Fruit fly (Drosophila melanogaster): ENCODE measurements around the gene aub.

aub gene

dm6 chr2L:10987370-10987853 is 13.9 kb downstream of the aub start, which contains the start of the genes piwi and CG12253 (continued):
- TF ChIP-seq CG1602 (GFP tag; optimal IDR thresholded peaks at IDR 0.05): peak; percentile 79
- peak; percentile 74 for TF ChIP-seq az2 (GFP tag; optimal IDR thresholded peaks at IDR 0.05)
- TF ChIP-seq CG10274 (GFP tag; optimal IDR thresholded peaks at IDR 0.05): no peak
- no peak for TF ChIP-seq CG6175 (GFP tag; IDR thresholded peaks at IDR 0.05)
- TF ChIP-seq CG4617 (GFP tag; optimal IDR thresholded peaks at IDR 0.05; ENCODE audit: borderline replicate concordance): peak; percentile 27
- no peak for TF ChIP-seq jumu (GFP tag; optimal IDR thresholded peaks at IDR 0.05)
- no peak for TF ChIP-seq Dip2 (GFP tag; IDR thresholded peaks at IDR 0.05)
- TF ChIP-seq lov (optimal IDR thresholded peaks at IDR 0.05): no peak
- TF ChIP-seq lov (GFP tag; IDR thresholded peaks at IDR 0.05): no peak
- TF ChIP-seq luna (GFP tag; optimal IDR thresholded peaks at IDR 0.05): no peak
- peak; percentile 69 for TF ChIP-seq CG12155 (GFP tag; optimal IDR thresholded peaks at IDR 0.05)
- TF ChIP-seq dmrt11E (tag; optimal IDR thresholded peaks at IDR 0.05): peak; percentile 90
- TF ChIP-seq CG15011 (GFP tag; optimal IDR thresholded peaks at IDR 0.05): no peak
- no peak for TF ChIP-seq Pdp1 (GFP tag; optimal IDR thresholded peaks at IDR 0.05)
- TF ChIP-seq Optix (GFP tag; IDR thresholded peaks at IDR 0.05): no peak
- no peak for TF ChIP-seq ac (GFP tag; optimal IDR thresholded peaks at IDR 0.05)
- 0 out of 2 replicates have a peak, but pooled peaks have one; percentile 33 for TF ChIP-seq CG1024 (GFP tag; IDR thresholded peaks at IDR 0.05)
- TF ChIP-seq Deaf1 (tag; optimal IDR thresholded peaks at IDR 0.05): no peak
- TF ChIP-seq Kr (GFP tag; optimal IDR thresholded peaks at IDR 0.05): no peak
- peak; percentile 19 for TF ChIP-seq CG12104 (GFP tag; optimal IDR thresholded peaks at IDR 0.05)
- peak; percentile 61; the same call in 1 of the 2 replicates for TF ChIP-seq wdn (GFP tag; IDR thresholded peaks at IDR 0.05)
- peak; percentile 31 for TF ChIP-seq CG9797 (GFP tag; optimal IDR thresholded peaks at IDR 0.05)
- no peak for TF ChIP-seq gsb-n (tag; optimal IDR thresholded peaks at IDR 0.05)
- no peak for TF ChIP-seq CG12236 (GFP tag; optimal IDR thresholded peaks at IDR 0.05)
- TF ChIP-seq Lpt (GFP tag; optimal IDR thresholded peaks at IDR 0.05): no peak
- TF ChIP-seq HmgZ (tag; optimal IDR thresholded peaks at IDR 0.05): peak; percentile 50
- TF ChIP-seq yki (optimal IDR thresholded peaks at IDR 0.05): no peak
- TF ChIP-seq Taf1 (GFP tag; IDR thresholded peaks at IDR 0.05): no peak
- peak; percentile 47 for TF ChIP-seq Fer3 (tag; optimal IDR thresholded peaks at IDR 0.05)
- no peak for TF ChIP-seq pfk (GFP tag; optimal IDR thresholded peaks at IDR 0.05)
- TF ChIP-seq CG2129 (GFP tag; IDR thresholded peaks at IDR 0.05; ENCODE audit: partially characterized antibody): no peak
- no peak for TF ChIP-seq hbn (GFP tag; IDR thresholded peaks at IDR 0.05; ENCODE audit: partially characterized antibody)
- no peak for TF ChIP-seq Dad (GFP tag; optimal IDR thresholded peaks at IDR 0.05)
- no peak for TF ChIP-seq zen2 (GFP tag; IDR thresholded peaks at IDR 0.05; ENCODE audit: partially characterized antibody)
- peak; percentile 69; the same call in 2 of the 3 replicates for TF ChIP-seq CG2889 (GFP tag; IDR thresholded peaks at IDR 0.05)
- no peak for TF ChIP-seq CG5953 (GFP tag; IDR thresholded peaks at IDR 0.05)
- TF ChIP-seq repo (GFP tag; optimal IDR thresholded peaks at IDR 0.05): no peak
- peak; percentile 50 for TF ChIP-seq bab2 (GFP tag; optimal IDR thresholded peaks at IDR 0.05)
- no peak for TF ChIP-seq sd (tag; optimal IDR thresholded peaks at IDR 0.05)
- TF ChIP-seq CG9817 (tag; optimal IDR thresholded peaks at IDR 0.05): peak; percentile 78
- TF ChIP-seq Gug (GFP tag; IDR thresholded peaks at IDR 0.05): no peak
- peak; percentile 32 for TF ChIP-seq CHES-1-like (GFP tag; optimal IDR thresholded peaks at IDR 0.05)
- no peak for TF ChIP-seq CG7987 (GFP tag; optimal IDR thresholded peaks at IDR 0.05)
- no peak for TF ChIP-seq Doc3 (GFP tag; IDR thresholded peaks at IDR 0.05; ENCODE audit: partially characterized antibody)
- no peak for TF ChIP-seq CG6765 (GFP tag; optimal IDR thresholded peaks at IDR 0.05)
- peak; percentile 85 for TF ChIP-seq fd3F (GFP tag; optimal IDR thresholded peaks at IDR 0.05)
- no peak for TF ChIP-seq CG34376 (GFP tag; optimal IDR thresholded peaks at IDR 0.05)
- TF ChIP-seq Scr (GFP tag; IDR thresholded peaks at IDR 0.05; ENCODE audit: partially characterized antibody): no peak
- TF ChIP-seq Elba2 (GFP tag; optimal IDR thresholded peaks at IDR 0.05): no peak
- no peak for TF ChIP-seq tx (GFP tag; optimal IDR thresholded peaks at IDR 0.05)
- no peak for TF ChIP-seq tll (GFP tag; optimal IDR thresholded peaks at IDR 0.05)

Data from whole organism, embryonic.